Fruit fly (Drosophila melanogaster): ENCODE data around the gene BG642312.

The BG642312 gene

DNA sequence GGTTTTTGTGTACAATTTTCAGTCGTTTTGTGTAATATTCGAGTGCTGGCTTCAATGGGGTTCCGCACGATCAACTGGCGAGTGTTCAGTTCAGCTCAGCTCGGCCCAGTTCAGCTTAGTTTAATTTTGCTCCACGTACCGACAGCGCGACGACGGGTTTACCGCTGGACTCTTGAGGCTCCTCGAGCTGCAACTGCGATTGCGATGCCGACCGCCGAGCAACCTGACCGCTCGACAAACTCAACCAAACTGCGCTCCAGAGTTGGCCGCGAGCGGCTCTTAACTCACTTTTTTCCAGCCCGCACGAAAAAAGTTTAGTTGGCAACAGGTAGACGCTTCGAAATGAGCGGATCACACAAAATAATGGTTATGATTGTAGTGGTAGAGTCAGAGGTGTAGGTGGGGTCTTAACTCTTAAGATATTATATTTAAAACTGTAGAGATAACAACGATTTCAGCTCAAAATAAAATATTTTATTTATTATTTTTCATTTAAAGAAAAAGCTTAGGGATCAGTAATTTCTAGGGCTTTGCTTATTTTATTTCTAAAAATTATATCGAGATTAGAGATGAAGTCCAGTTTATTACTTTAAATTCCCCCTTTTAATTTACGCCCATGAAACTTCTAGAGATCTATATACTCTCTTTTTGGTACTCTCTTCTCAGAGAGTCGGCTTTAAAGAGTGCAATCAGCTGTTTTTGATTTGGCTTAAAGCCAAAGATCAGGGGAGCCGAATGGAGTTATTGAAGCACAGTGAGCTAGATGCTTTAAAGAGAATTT is 23.4 kb upstream of the BG642312 start, which contains the start of gene Best2 (continued):
- TF ChIP-seq CG32767 (GFP tag; IDR thresholded peaks at IDR 0.05) (peak; percentile 88), CG3995 (GFP tag; optimal IDR thresholded peaks at IDR 0.05) (peak; percentile 26), Dbx (GFP tag; IDR thresholded peaks at IDR 0.05) (peak; percentile 94), gcm (GFP tag; optimal IDR thresholded peaks at IDR 0.05) (peak; percentile 72), CG1529 (GFP tag; optimal IDR thresholded peaks at IDR 0.05) (peak; percentile 67), unc-4 (GFP tag; IDR thresholded peaks at IDR 0.05; ENCODE audit: partially characterized antibody) (no peak), fu2 (GFP tag; optimal IDR thresholded peaks at IDR 0.05) (peak; percentile 62), pros (GFP tag; optimal IDR thresholded peaks at IDR 0.05) (peak; percentile 75), lilli (GFP tag; optimal IDR thresholded peaks at IDR 0.05) (peak; percentile 82), bowl (GFP tag; IDR thresholded peaks at IDR 0.05) (peak; percentile 26; the same call in 1 of the 2 replicates), CG11093 (GFP tag; IDR thresholded peaks at IDR 0.05) (peak; percentile 88), CG8944 (GFP tag; optimal IDR thresholded peaks at IDR 0.05) (peak; percentile 72), CG12299 (tag; optimal IDR thresholded peaks at IDR 0.05) (peak; percentile 79), gro (GFP tag; optimal IDR thresholded peaks at IDR 0.05) (peak; percentile 49), ERR (GFP tag; optimal IDR thresholded peaks at IDR 0.05) (peak; percentile 58), Max (GFP tag; optimal IDR thresholded peaks at IDR 0.05) (peak; percentile 67), mld (GFP tag; IDR thresholded peaks at IDR 0.05; ENCODE audit: partially characterized antibody) (no peak), Oli (tag; optimal IDR thresholded peaks at IDR 0.05) (peak; percentile 90), aop (GFP tag; IDR thresholded peaks at IDR 0.05) (no peak), phol (tag; optimal IDR thresholded peaks at IDR 0.05) (peak; percentile 87), Hey (tag; optimal IDR thresholded peaks at IDR 0.05) (no peak), chif (GFP tag; optimal IDR thresholded peaks at IDR 0.05) (peak; percentile 43 to 75), jigr1 (GFP tag; IDR thresholded peaks at IDR 0.05) (peak; percentile 76; the same call in 2 of the 3 replicates), CG9876 (GFP tag; optimal IDR thresholded peaks at IDR 0.05) (peak; percentile 13), CG14667 (GFP tag; IDR thresholded peaks at IDR 0.05) (peak; percentile 86), H15 (GFP tag; IDR thresholded peaks at IDR 0.05) (peak; percentile 87), CG3407 (GFP tag; optimal IDR thresholded peaks at IDR 0.05) (peak; percentile 64), NK7.1 (GFP tag; optimal IDR thresholded peaks at IDR 0.05) (peak; percentile 62), CG6654 (GFP tag; optimal IDR thresholded peaks at IDR 0.05) (peak; percentile 48), usp (GFP tag; optimal IDR thresholded peaks at IDR 0.05) (no peak), Dip2 (GFP tag; IDR thresholded peaks at IDR 0.05) (peak; percentile 52; the same call in 1 of the 2 replicates), CG13894 (tag; optimal IDR thresholded peaks at IDR 0.05) (peak; percentile 72), chinmo (GFP tag; IDR thresholded peaks at IDR 0.05; ENCODE audit: partially characterized antibody) (peak; percentile 78; the same call in 3 of the 4 replicates), jing (GFP tag; optimal IDR thresholded peaks at IDR 0.05) (peak; percentile 32), CG17359 (tag; optimal IDR thresholded peaks at IDR 0.05) (peak; percentile 81), CG17802 (tag; optimal IDR thresholded peaks at IDR 0.05) (no peak), Hr39 (optimal IDR thresholded peaks at IDR 0.05) (no peak), CG16863 (GFP tag; optimal IDR thresholded peaks at IDR 0.05) (peak; percentile 71), vfl (GFP tag; optimal IDR thresholded peaks at IDR 0.05) (no peak), CG1024 (GFP tag; IDR thresholded peaks at IDR 0.05) (peak; percentile 66), CG14050 (GFP tag; IDR thresholded peaks at IDR 0.05) (peak; percentile 81), ato (GFP tag; IDR thresholded peaks at IDR 0.05; ENCODE audit: partially characterized antibody) (no peak), bab2 (GFP tag; optimal IDR thresholded peaks at IDR 0.05) (peak; percentile 73), MBD-R2 (GFP tag; IDR thresholded peaks at IDR 0.05) (peak; percentile 82; the same call in 1 of the 2 replicates), sug (tag; optimal IDR thresholded peaks at IDR 0.05) (peak; percentile 91), so (GFP tag; IDR thresholded peaks at IDR 0.05) (peak; percentile 90), NFAT (GFP tag; IDR thresholded peaks at IDR 0.05) (peak; percentile 83), en (GFP tag; optimal IDR thresholded peaks at IDR 0.05) (peak; percentile 23), CG10462 (GFP tag; optimal IDR thresholded peaks at IDR 0.05) (peak; percentile 72), CG31388 (GFP tag; optimal IDR thresholded peaks at IDR 0.05) (peak; percentile 39)
